Worm (Caenorhabditis elegans): ENCODE measurements around the gene F55G7.1.

The F55G7.1 gene

DNA sequence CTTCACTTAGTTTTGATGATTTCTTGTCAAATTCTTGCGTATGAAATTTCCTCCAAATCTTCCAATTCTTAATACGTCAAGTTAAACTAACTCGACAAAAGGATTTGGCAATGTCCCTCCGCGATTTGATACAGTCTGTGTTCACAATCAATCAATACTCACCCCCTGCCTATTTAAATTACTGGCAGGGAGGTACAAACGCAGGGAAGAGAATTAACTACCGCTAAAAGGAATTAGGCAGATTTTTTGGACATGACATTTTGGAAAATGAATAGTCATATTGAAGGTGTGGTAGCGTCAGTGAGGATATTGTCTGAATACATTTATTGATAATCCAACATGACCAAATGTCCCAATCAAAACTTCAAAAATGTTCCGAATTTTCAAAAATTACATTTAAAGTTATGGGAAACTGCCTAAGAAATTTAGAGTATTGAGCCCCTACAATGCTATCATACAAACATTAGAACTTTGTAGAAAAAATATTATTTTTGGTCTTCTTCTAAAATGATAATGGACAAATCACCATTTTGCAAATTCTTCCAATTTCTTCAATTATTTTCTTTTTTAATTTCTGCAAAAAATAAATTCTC, 13.2 kb downstream of the F55G7.1 start (continued):
- TF ChIP-seq ctbp-1 (GFP tag; IDR thresholded peaks at IDR 0.05) (peak; percentile 98), daf-16 (GFP tag; optimal IDR thresholded peaks at IDR 0.05) (peak; percentile 96 to 98), daf-16 (tag; optimal IDR thresholded peaks at IDR 0.05) (peak; percentile 93), nhr-48 (tag; optimal IDR thresholded peaks at IDR 0.05) (peak; percentile 98), sdz-12 (GFP tag; optimal IDR thresholded peaks at IDR 0.05) (peak; percentile 91), pqm-1 (tag; optimal IDR thresholded peaks at IDR 0.05) (peak; percentile 68), T20F7.1 (GFP tag; optimal IDR thresholded peaks at IDR 0.05) (peak; percentile 91), nhr-42 (GFP tag; IDR thresholded peaks at IDR 0.05) (peak; percentile 99), Y75B8A.6 (GFP tag; IDR thresholded peaks at IDR 0.05) (peak; percentile 89), Y5F2A.4 (GFP tag; optimal IDR thresholded peaks at IDR 0.05) (peak; percentile 91), nhr-76 (tag; optimal IDR thresholded peaks at IDR 0.05) (peak; percentile 82), lin-13 (GFP tag; optimal IDR thresholded peaks at IDR 0.05) (peak; percentile 98), ztf-11 (tag; optimal IDR thresholded peaks at IDR 0.05) (peak; percentile 84), F49E8.2 (tag; optimal IDR thresholded peaks at IDR 0.05; ENCODE audit: borderline replicate concordance) (peak; percentile 40), madf-9 (GFP tag; conservative IDR thresholded peaks at IDR 0.05) (peak; percentile 97), saeg-2 (GFP tag; IDR thresholded peaks at IDR 0.05) (peak; percentile 95), lin-15B (tag; optimal IDR thresholded peaks at IDR 0.05) (peak; percentile 41), F37D6.2 (tag; optimal IDR thresholded peaks at IDR 0.05) (peak; percentile 99), daf-8 (GFP tag; IDR thresholded peaks at IDR 0.05) (no peak), pha-4 (GFP tag; IDR thresholded peaks at IDR 0.05) (peak; percentile 97), pha-4 (tag; optimal IDR thresholded peaks at IDR 0.05) (peak; percentile 78), nhr-111 (GFP tag; optimal IDR thresholded peaks at IDR 0.05) (peak; percentile 36), nhr-11 (tag; optimal IDR thresholded peaks at IDR 0.05) (peak; percentile 99), skn-1 (tag; optimal IDR thresholded peaks at IDR 0.05) (no peak), zip-11 (GFP tag; IDR thresholded peaks at IDR 0.05) (no peak), dve-1 (tag; optimal IDR thresholded peaks at IDR 0.05; ENCODE audit: insufficient read depth) (peak; percentile 100), fos-1 (tag; optimal IDR thresholded peaks at IDR 0.05) (peak; percentile 85), ceh-82 (tag; optimal IDR thresholded peaks at IDR 0.05) (peak; percentile 66), mdl-1 (tag; optimal IDR thresholded peaks at IDR 0.05) (peak; percentile 90 to 92), lin-29 (GFP tag; IDR thresholded peaks at IDR 0.05) (peak; percentile 89), zip-2 (tag; optimal IDR thresholded peaks at IDR 0.05) (peak; percentile 98), snpc-4 (tag; optimal IDR thresholded peaks at IDR 0.05) (peak; percentile 53), nhr-41 (GFP tag; IDR thresholded peaks at IDR 0.05) (peak; percentile 68), zfp-3 (GFP tag; conservative IDR thresholded peaks at IDR 0.05) (peak; percentile 94), ces-1 (GFP tag; optimal IDR thresholded peaks at IDR 0.05) (peak; percentile 95), daf-19 (GFP tag; conservative IDR thresholded peaks at IDR 0.05) (peak; percentile 96), vab-7 (GFP tag; IDR thresholded peaks at IDR 0.05) (peak; percentile 87), ztf-7 (tag; optimal IDR thresholded peaks at IDR 0.05) (peak; percentile 97), ceh-62 (tag; optimal IDR thresholded peaks at IDR 0.05) (no peak), tra-1 (GFP tag; IDR thresholded peaks at IDR 0.05) (peak; percentile 95), nhr-102 (tag; optimal IDR thresholded peaks at IDR 0.05) (peak; percentile 99), hmg-1.1 (GFP tag; IDR thresholded peaks at IDR 0.05) (peak; percentile 99), spr-3 (GFP tag; optimal IDR thresholded peaks at IDR 0.05) (peak; percentile 98), snpc-1.2 (GFP tag; IDR thresholded peaks at IDR 0.05) (no peak; the same call in 1 of the 2 replicates), ZK337.2 (GFP tag; IDR thresholded peaks at IDR 0.05) (peak; percentile 83), tag-97 (GFP tag; IDR thresholded peaks at IDR 0.05) (no peak), aly-2 (tag; optimal IDR thresholded peaks at IDR 0.05) (no peak), jun-1 (tag; optimal IDR thresholded peaks at IDR 0.05) (peak; percentile 99), nhr-10 (tag; optimal IDR thresholded peaks at IDR 0.05) (peak; percentile 99), hlh-30 (tag; optimal IDR thresholded peaks at IDR 0.05; ENCODE audit: insufficient read depth) (peak; percentile 94), mxl-3 (GFP tag; optimal IDR thresholded peaks at IDR 0.05) (peak; percentile 92), spr-1 (tag; optimal IDR thresholded peaks at IDR 0.05) (peak; percentile 97)
